Worm (Caenorhabditis elegans): ENCODE data around the gene R08C7.5.

ce11 chrIV:4408714-4409113 lies 21.3 kb upstream of the R08C7.5 start:
- TF ChIP-seq ceh-82 (tag; optimal IDR thresholded peaks at IDR 0.05) (no peak), snpc-4 (tag; optimal IDR thresholded peaks at IDR 0.05) (no peak), nfya-1 (tag; optimal IDR thresholded peaks at IDR 0.05; ENCODE audit: insufficient read depth) (no peak), nhr-76 (tag; optimal IDR thresholded peaks at IDR 0.05) (no peak), egl-27 (tag; optimal IDR thresholded peaks at IDR 0.05) (no peak), pha-4 (tag; optimal IDR thresholded peaks at IDR 0.05) (no peak), ztf-4 (tag; optimal IDR thresholded peaks at IDR 0.05) (no peak), elt-1 (tag; optimal IDR thresholded peaks at IDR 0.05) (no peak), ama-1 (optimal IDR thresholded peaks at IDR 0.05) (peak; percentile 15)

Data from whole organism, L3 larva.